Worm (Caenorhabditis elegans) whole organism, early embryonic: ENCODE measurements around the gene str-207.

Experiments
- B0310.2 ChIP-seq: sonication (generic microtip); optimal IDR thresholded peaks from 2 replicates; lab custom pipeline; 2016; ENCODE audit warnings: mild to moderate bottlenecking, missing genetic modification characterization, missing compliant biosample characterization
- aly-1 ChIP-seq: sonication (generic microtip); optimal IDR thresholded peaks from 2 replicates; lab custom pipeline; 2016; ENCODE audit warnings: missing genetic modification characterization, missing compliant biosample characterization
- ama-1 ChIP-seq: fragments of 150-350 bp; optimal IDR thresholded peaks from 2 replicates; lab custom pipeline; 2014
- ceh-13 ChIP-seq: fragments of 200-800 bp; sonication (Bioruptor generic); optimal IDR thresholded peaks from 2 replicates; lab custom pipeline; 2018; ENCODE audit warnings: mild to moderate bottlenecking, missing genetic modification characterization, missing compliant biosample characterization
- ceh-36 ChIP-seq: sonication (generic microtip); optimal IDR thresholded peaks from 2 replicates; lab custom pipeline; 2016; ENCODE audit warnings: missing genetic modification characterization, inconsistent platforms, missing compliant biosample characterization
- ets-7 ChIP-seq: sonication (generic microtip); optimal IDR thresholded peaks from 2 replicates; lab custom pipeline; 2016; ENCODE audit warnings: missing genotype, missing genetic modification characterization, missing compliant biosample characterization
- flt-1 ChIP-seq: fragments of 200-800 bp; sonication (Bioruptor generic); IDR thresholded peaks from 2 replicates; pipeline ENCODE4 v1.3.6; 2022; ENCODE audit warnings: missing genetic modification characterization, missing compliant biosample characterization
- hmbx-1 ChIP-seq: sonication (generic microtip); optimal IDR thresholded peaks from 2 replicates; lab custom pipeline; 2016; ENCODE audit warnings: mild to moderate bottlenecking, missing genetic modification characterization, missing compliant biosample characterization
- hmg-4 ChIP-seq: fragments of 200-800 bp; sonication (Bioruptor generic); optimal IDR thresholded peaks from 2 replicates; lab custom pipeline; 2018; ENCODE audit warnings: mild to moderate bottlenecking, missing genetic modification characterization, missing compliant biosample characterization
- hnd-1 ChIP-seq: sonication (generic microtip); optimal IDR thresholded peaks from 2 replicates; lab custom pipeline; 2016; ENCODE audit warnings: missing genetic modification characterization, missing compliant biosample characterization
- pes-1 ChIP-seq: fragments of 200-800 bp; sonication (Bioruptor generic); IDR thresholded peaks from 2 replicates; pipeline ENCODE4 v1.3.6; 2022; ENCODE audit warnings: missing genetic modification reagents, missing genetic modification characterization, missing compliant biosample characterization
- tbx-37 ChIP-seq: fragments of 200-800 bp; sonication (Bioruptor generic); conservative IDR thresholded peaks from 2 replicates; pipeline ENCODE4 v1.3.6; 2022; ENCODE audit warnings: missing genetic modification reagents, missing genetic modification characterization, missing compliant biosample characterization
- tra-4 ChIP-seq: sonication (generic microtip); optimal IDR thresholded peaks from 2 replicates; lab custom pipeline; 2017; ENCODE audit warnings: missing genetic modification characterization, missing compliant biosample characterization

- TF ChIP-seq B0310.2 (no peak), ceh-13 (GFP tag; lab: Kevin White, UChicago) (no peak), pes-1 (GFP tag; lab: Robert Waterston, UW) (no peak), ama-1 (lab: Kevin White, UChicago) (no peak), hmbx-1 (no peak), flt-1 (GFP tag; lab: Robert Waterston, UW) (no peak), ets-7 (tag; lab: Kevin White, UChicago) (no peak), ceh-36 (tag; lab: Kevin White, UChicago) (no peak), hmg-4 (GFP tag; lab: Kevin White, UChicago) (no peak), tra-4 (tag; lab: Kevin White, UChicago) (no peak), tbx-37 (GFP tag; lab: Robert Waterston, UW) (no peak), aly-1 (tag; lab: Kevin White, UChicago) (no peak), hnd-1 (tag; lab: Kevin White, UChicago) (no peak)
Measured at ce11 chrV:4922024-4922423, 29.5 kb upstream of the str-207 start, which contains the start of gene srh-22.
